Worm (Caenorhabditis elegans) whole organism, L1 larva: ENCODE data around the gene EEED8.13.
A peak's percentile ranks its signal among the peaks of the same experiment; 100 is the strongest.

Experiments
- C16A3.4 ChIP-seq: fragments of 150-350 bp; optimal IDR thresholded peaks from 2 replicates; lab custom pipeline; 2014; ENCODE audit warnings: missing biosample characterization, missing genetic modification characterization
- F16B12.6 ChIP-seq: fragments of 150-350 bp; optimal IDR thresholded peaks from 2 replicates; lab custom pipeline; 2014; ENCODE audit warnings: missing biosample characterization, missing genetic modification characterization
- alr-1 ChIP-seq: fragments of 200-800 bp; sonication (Bioruptor generic); optimal IDR thresholded peaks from 2 replicates; lab custom pipeline; 2018; ENCODE audit warnings: borderline replicate concordance, mild to moderate bottlenecking, missing genetic modification characterization, missing compliant biosample characterization
- blmp-1 ChIP-seq: fragments of 150-350 bp; optimal IDR thresholded peaks from 2 replicates; lab custom pipeline; 2014; ENCODE audit warnings: missing biosample characterization, missing genetic modification characterization
- ceh-88 ChIP-seq: fragments of 200-800 bp; sonication (Bioruptor generic); IDR thresholded peaks from 2 replicates; pipeline ENCODE4 v1.3.6; 2022; ENCODE audit warnings: missing genetic modification characterization, missing compliant biosample characterization
- dpl-1 ChIP-seq, 3 experiments: fragments of 150-350 bp in 2 of 3; sonication (generic microtip) in 1 of 3; optimal IDR thresholded peaks; 2 replicates each; lab custom pipeline; 2014 to 2017; ENCODE audit warnings: missing biosample characterization in 3 of 3, missing genetic modification characterization in 3 of 3, missing genetic modification reagents in 3 of 3
- efl-1 ChIP-seq, 4 experiments: fragments of 150-350 bp; optimal IDR thresholded peaks in 3 of 4; peaks in 1 of 4; 1 replicate in 1 of 4; 2 replicates in 3 of 4; lab custom pipeline; 2014; ENCODE audit warnings: missing biosample characterization in 2 of 4, missing genetic modification characterization in 2 of 4, missing genetic modification reagents in 2 of 4
- egl-13 ChIP-seq: sonication (generic microtip); optimal IDR thresholded peaks from 2 replicates; lab custom pipeline; 2016; ENCODE audit warnings: missing genotype, missing genetic modification reagents, missing genetic modification characterization, missing compliant biosample characterization
- elt-2 ChIP-seq: sonication (generic microtip); optimal IDR thresholded peaks from 2 replicates; lab custom pipeline; 2016; ENCODE audit warnings: missing genetic modification characterization, mild to moderate bottlenecking, inconsistent platforms, missing compliant biosample characterization, missing genetic modification reagents
- elt-3 ChIP-seq, 6 experiments: fragments of 150-350 bp in 1 of 6; sonication (generic microtip); optimal IDR thresholded peaks; 2 replicates each; lab custom pipeline; 2017 to 2018; ENCODE audit warnings: missing biosample characterization in 6 of 6, missing genetic modification characterization in 6 of 6, inconsistent platforms in 1 of 6
- hlh-17 ChIP-seq: fragments of 200-800 bp; sonication (Bioruptor generic); optimal IDR thresholded peaks from 2 replicates; lab custom pipeline; 2018; ENCODE audit warnings: missing genetic modification characterization, mild to moderate bottlenecking, missing compliant biosample characterization, moderate library complexity, borderline replicate concordance
- hpl-2 ChIP-seq: fragments of 150-350 bp; optimal IDR thresholded peaks from 2 replicates; lab custom pipeline; 2014; ENCODE audit warnings: missing biosample characterization, missing genetic modification reagents, missing genetic modification characterization
- jun-1 ChIP-seq: fragments of 150-350 bp; optimal IDR thresholded peaks from 2 replicates; lab custom pipeline; 2014; ENCODE audit warnings: missing biosample characterization, missing genetic modification reagents, missing genetic modification characterization
- lin-13 ChIP-seq: fragments of 150-350 bp; optimal IDR thresholded peaks from 2 replicates; lab custom pipeline; 2014; ENCODE audit warnings: missing biosample characterization, missing genetic modification reagents, missing genetic modification characterization
- lin-14 ChIP-seq: fragments of 200-800 bp; sonication (Bioruptor generic); optimal IDR thresholded peaks from 2 replicates; lab custom pipeline; 2018; ENCODE audit warnings: mild to moderate bottlenecking, missing genetic modification characterization, moderate library complexity, missing compliant biosample characterization
- lin-35 ChIP-seq, 2 experiments: fragments of 150-350 bp; optimal IDR thresholded peaks; 2 replicates each; lab custom pipeline; 2014; ENCODE audit warnings: missing biosample characterization in 2 of 2, missing genetic modification characterization in 2 of 2, missing genetic modification reagents in 2 of 2
- lir-3 ChIP-seq: sonication (generic microtip); optimal IDR thresholded peaks from 2 replicates; lab custom pipeline; 2016; ENCODE audit warnings: mild to moderate bottlenecking, missing genetic modification characterization, moderate library complexity, missing compliant biosample characterization; ENCODE audit not compliant: poor library complexity
- lsy-2 ChIP-seq, 2 experiments: fragments of 150-350 bp; optimal IDR thresholded peaks; 2 replicates each; lab custom pipeline; 2014; ENCODE audit warnings: missing biosample characterization in 2 of 2, missing genetic modification characterization in 2 of 2
- mdl-1 ChIP-seq, 2 experiments: fragments of 150-350 bp; optimal IDR thresholded peaks; 2 replicates each; lab custom pipeline; 2014 to 2017; ENCODE audit warnings: missing biosample characterization in 2 of 2, missing genetic modification characterization in 2 of 2, inconsistent platforms in 1 of 2
- mef-2 ChIP-seq: fragments of 150-350 bp; optimal IDR thresholded peaks from 2 replicates; lab custom pipeline; 2014; ENCODE audit warnings: missing biosample characterization, missing genetic modification characterization
- mep-1 ChIP-seq: fragments of 150-350 bp; optimal IDR thresholded peaks from 2 replicates; lab custom pipeline; 2014; ENCODE audit warnings: missing biosample characterization, missing genetic modification characterization
- nhr-19 ChIP-seq: fragments of 200-800 bp; sonication (Bioruptor generic); conservative IDR thresholded peaks from 2 replicates; pipeline ENCODE4 v1.3.6; 2022; ENCODE audit warnings: missing genetic modification characterization, missing compliant biosample characterization
- nhr-20 ChIP-seq: sonication (generic microtip); optimal IDR thresholded peaks from 2 replicates; lab custom pipeline; 2016; ENCODE audit warnings: mild to moderate bottlenecking, missing genetic modification characterization, missing compliant biosample characterization
- nhr-237 ChIP-seq: fragments of 150-350 bp; optimal IDR thresholded peaks from 2 replicates; lab custom pipeline; 2014; ENCODE audit warnings: missing biosample characterization, missing genetic modification characterization
- nhr-28 ChIP-seq: fragments of 150-350 bp; optimal IDR thresholded peaks from 2 replicates; lab custom pipeline; 2014; ENCODE audit warnings: missing biosample characterization, missing genetic modification characterization
- nhr-47 ChIP-seq: sonication (generic microtip); optimal IDR thresholded peaks from 2 replicates; lab custom pipeline; 2016; ENCODE audit warnings: mild to moderate bottlenecking, missing genetic modification characterization, moderate library complexity, missing compliant biosample characterization
- nhr-71 ChIP-seq: sonication (generic microtip); optimal IDR thresholded peaks from 2 replicates; lab custom pipeline; 2016; ENCODE audit warnings: mild to moderate bottlenecking, missing genetic modification characterization, moderate library complexity, missing compliant biosample characterization
- nhr-77 ChIP-seq: fragments of 150-350 bp; optimal IDR thresholded peaks from 2 replicates; lab custom pipeline; 2014; ENCODE audit warnings: missing biosample characterization, missing genetic modification characterization
- nhr-85 ChIP-seq: sonication (generic microtip); peaks from one replicate; lab custom pipeline; 2016; ENCODE audit warnings: missing genetic modification characterization, inconsistent platforms, missing compliant biosample characterization
- nhr-90 ChIP-seq: sonication (generic microtip); optimal IDR thresholded peaks from 2 replicates; lab custom pipeline; 2016; ENCODE audit warnings: mild to moderate bottlenecking, missing genetic modification characterization, missing compliant biosample characterization; ENCODE audit not compliant: poor library complexity
- rnt-1 ChIP-seq: sonication (generic microtip); optimal IDR thresholded peaks from 2 replicates; lab custom pipeline; 2016; ENCODE audit warnings: mild to moderate bottlenecking, missing genetic modification characterization, moderate library complexity, missing compliant biosample characterization
- skn-1 ChIP-seq: fragments of 150-350 bp; optimal IDR thresholded peaks from 2 replicates; lab custom pipeline; 2014; ENCODE audit warnings: missing biosample characterization, missing genetic modification characterization
- snpc-4 ChIP-seq: fragments of 150-350 bp; optimal IDR thresholded peaks from 2 replicates; lab custom pipeline; 2014; ENCODE audit warnings: missing biosample characterization, missing genetic modification characterization
- snu-23 ChIP-seq: sonication (generic microtip); optimal IDR thresholded peaks from 2 replicates; lab custom pipeline; 2016; ENCODE audit warnings: missing genetic modification characterization, missing compliant biosample characterization
- swsn-7 ChIP-seq: sonication (generic microtip); optimal IDR thresholded peaks from 2 replicates; lab custom pipeline; 2016; ENCODE audit warnings: missing genetic modification characterization, missing compliant biosample characterization
- unc-98 ChIP-seq: fragments of 200-800 bp; sonication (Bioruptor generic); IDR thresholded peaks from 2 replicates; pipeline ENCODE4 v1.3.6; 2022; ENCODE audit warnings: missing genetic modification characterization, missing compliant biosample characterization
- xbp-1 ChIP-seq: sonication (generic microtip); optimal IDR thresholded peaks from 2 replicates; lab custom pipeline; 2016; ENCODE audit warnings: missing genetic modification characterization, missing compliant biosample characterization
- ztf-4 ChIP-seq: fragments of 150-350 bp; optimal IDR thresholded peaks from 2 replicates; lab custom pipeline; 2014; ENCODE audit warnings: missing biosample characterization, missing genetic modification characterization

The EEED8.13 gene

ce11 chrII:5429522-5430257 is 17.3 kb upstream of the EEED8.13 start, which contains the start of the genes F07F6.4 and F07F6.2 (continued):
- TF ChIP-seq alr-1: no peak

- TF ChIP-seq nhr-85 (peak; percentile 12), dpl-1 (GFP tag; optimal IDR thresholded peaks at IDR 0.05; lab: Kevin White, UChicago) (no peak), unc-98 (GFP tag; lab: Robert Waterston, UW) (no peak), hpl-2 (GFP tag; lab: Kevin White, UChicago) (no peak), ceh-88 (GFP tag; lab: Robert Waterston, UW) (no peak), egl-13 (tag; lab: Kevin White, UChicago) (no peak), snpc-4 (tag; lab: Kevin White, UChicago) (no peak), hlh-17 (GFP tag; lab: Kevin White, UChicago) (no peak), mdl-1 (tag; optimal IDR thresholded peaks at IDR 0.05; lab: Kevin White, UChicago) (no peak)
These were observed 14.1 kb upstream of the EEED8.13 start for ce11 chrII:5426470-5426869.

- TF ChIP-seq F16B12.6 (tag; lab: Kevin White, UChicago) (peak; percentile 34), xbp-1 (tag; lab: Kevin White, UChicago) (peak; percentile 19), efl-1 (optimal IDR thresholded peaks at IDR 0.05; lab: Kevin White, UChicago) (peak; percentile 45 to 55), efl-1 (GFP tag; optimal IDR thresholded peaks at IDR 0.05 in 1 of 2; lab: Kevin White, UChicago) (peak; percentile 45 to 89), elt-2 (tag; lab: Kevin White, UChicago) (peak; percentile 59), mep-1 (tag; lab: Kevin White, UChicago) (peak; percentile 70), dpl-1 (GFP tag; optimal IDR thresholded peaks at IDR 0.05; lab: Kevin White, UChicago) (peak; percentile 21 to 60 (median 58)), jun-1 (no peak), skn-1 (tag; lab: Kevin White, UChicago) (peak; percentile 17), blmp-1 (peak; percentile 34), C16A3.4 (peak; percentile 55), lin-14 (GFP tag; lab: Kevin White, UChicago) (peak; percentile 85), nhr-71 (tag; lab: Kevin White, UChicago) (peak; percentile 78), nhr-90 (tag; lab: Kevin White, UChicago) (peak; percentile 17), ztf-4 (tag; lab: Kevin White, UChicago) (peak; percentile 36), nhr-20 (peak; percentile 60), nhr-85 (peak; percentile 79), nhr-237 (tag; lab: Kevin White, UChicago) (no peak), mdl-1 (tag; optimal IDR thresholded peaks at IDR 0.05; lab: Kevin White, UChicago) (peak in 1 of 2 experiments; percentile 62), nhr-28 (no peak), lin-35 (GFP tag; optimal IDR thresholded peaks at IDR 0.05; lab: Kevin White, UChicago) (peak; percentile 60 to 78), lin-13 (GFP tag; lab: Kevin White, UChicago) (peak; percentile 37), nhr-47 (tag; lab: Kevin White, UChicago) (peak; percentile 45), ceh-88 (GFP tag; lab: Robert Waterston, UW) (no peak), unc-98 (GFP tag; lab: Robert Waterston, UW) (no peak), snpc-4 (tag; lab: Kevin White, UChicago) (peak; percentile 6), rnt-1 (tag; lab: Kevin White, UChicago) (peak; percentile 71), lir-3 (tag; lab: Kevin White, UChicago) (peak; percentile 12), lsy-2 (tag; optimal IDR thresholded peaks at IDR 0.05; lab: Kevin White, UChicago) (peak; percentile 56 to 73), nhr-19 (GFP tag; lab: Robert Waterston, UW) (peak; percentile 21; the same call in 1 of the 2 replicates), mef-2 (tag; lab: Kevin White, UChicago) (no peak), elt-3 (tag; optimal IDR thresholded peaks at IDR 0.05; lab: Kevin White, UChicago) (peak in 1 of 6 experiments; percentile 74), snu-23 (peak; percentile 81), swsn-7 (tag; lab: Kevin White, UChicago) (peak; percentile 48), nhr-77 (tag; lab: Kevin White, UChicago) (no peak)
- TF ChIP-seq, all 84 proteins: peak for 27
These were observed 13.7 kb upstream of the EEED8.13 start for ce11 chrII:5426054-5426453.
